Worm (Caenorhabditis elegans): ENCODE data around the gene Y53G8B.2.

Y53G8B.2 gene

ce11 chrIII:3103905-3104360, at the start of gene Y53G8B.2:
Gene Y53G8B.2 (minus strand): TSS chrIII:3103955.
- TF ChIP-seq pag-3 (tag; optimal IDR thresholded peaks at IDR 0.05; ENCODE audit: borderline replicate concordance) (no peak), hlh-8 (tag; optimal IDR thresholded peaks at IDR 0.05) (no peak), sox-4 (tag; optimal IDR thresholded peaks at IDR 0.05) (no peak), ceh-19 (GFP tag; optimal IDR thresholded peaks at IDR 0.05) (no peak), C38D4.7 (GFP tag; optimal IDR thresholded peaks at IDR 0.05) (no peak), sdc-2 (tag; optimal IDR thresholded peaks at IDR 0.05) (no peak), madf-2 (tag; optimal IDR thresholded peaks at IDR 0.05) (no peak), fkh-10 (GFP tag; optimal IDR thresholded peaks at IDR 0.05) (no peak), pax-1 (tag; optimal IDR thresholded peaks at IDR 0.05) (no peak)

- no peak for TF ChIP-seq nhr-11 (tag; optimal IDR thresholded peaks at IDR 0.05)
- TF ChIP-seq unc-3 (GFP tag; conservative IDR thresholded peaks at IDR 0.05) = no peak
- TF ChIP-seq unc-3 (tag; optimal IDR thresholded peaks at IDR 0.05) = no peak
- no peak for TF ChIP-seq ets-4 (tag; optimal IDR thresholded peaks at IDR 0.05)
- no peak for TF ChIP-seq unc-86 (tag; optimal IDR thresholded peaks at IDR 0.05)
- no peak for TF ChIP-seq ama-1 (optimal IDR thresholded peaks at IDR 0.05)
- TF ChIP-seq dmd-4 (tag; optimal IDR thresholded peaks at IDR 0.05; ENCODE audit: borderline replicate concordance) = no peak
- TF ChIP-seq ceh-45 (GFP tag; IDR thresholded peaks at IDR 0.05) = no peak
- TF ChIP-seq ceh-14 (tag; optimal IDR thresholded peaks at IDR 0.05) = no peak
- no peak for TF ChIP-seq pag-3 (tag; optimal IDR thresholded peaks at IDR 0.05; ENCODE audit: borderline replicate concordance)
- TF ChIP-seq ceh-18 (tag; optimal IDR thresholded peaks at IDR 0.05) = no peak
- no peak for TF ChIP-seq hlh-13 (GFP tag; optimal IDR thresholded peaks at IDR 0.05)
- TF ChIP-seq ceh-19 (GFP tag; optimal IDR thresholded peaks at IDR 0.05) = no peak
Measured at ce11 chrIII:3152848-3153247, 49.1 kb upstream of the Y53G8B.2 start, which contains the start of gene C44B11.6. Gene C44B11.6 (plus strand): TSS chrIII:3153148.

- TF ChIP-seq nhr-11 (tag; optimal IDR thresholded peaks at IDR 0.05) (no peak), ets-4 (tag; optimal IDR thresholded peaks at IDR 0.05) (no peak), hlh-30 (tag; optimal IDR thresholded peaks at IDR 0.05; ENCODE audit: insufficient read depth) (no peak), ceh-24 (tag; optimal IDR thresholded peaks at IDR 0.05) (no peak), dmd-4 (tag; optimal IDR thresholded peaks at IDR 0.05; ENCODE audit: borderline replicate concordance) (no peak), ahr-1 (tag; optimal IDR thresholded peaks at IDR 0.05) (no peak), K09A11.1 (tag; optimal IDR thresholded peaks at IDR 0.05; ENCODE audit: insufficient read depth) (no peak)
Measured at ce11 chrIII:3143657-3144056, 39.9 kb upstream of the Y53G8B.2 start, which contains the start of gene C44B11.4. Gene C44B11.4 (minus strand): TSS chrIII:3143757.

DNA sequence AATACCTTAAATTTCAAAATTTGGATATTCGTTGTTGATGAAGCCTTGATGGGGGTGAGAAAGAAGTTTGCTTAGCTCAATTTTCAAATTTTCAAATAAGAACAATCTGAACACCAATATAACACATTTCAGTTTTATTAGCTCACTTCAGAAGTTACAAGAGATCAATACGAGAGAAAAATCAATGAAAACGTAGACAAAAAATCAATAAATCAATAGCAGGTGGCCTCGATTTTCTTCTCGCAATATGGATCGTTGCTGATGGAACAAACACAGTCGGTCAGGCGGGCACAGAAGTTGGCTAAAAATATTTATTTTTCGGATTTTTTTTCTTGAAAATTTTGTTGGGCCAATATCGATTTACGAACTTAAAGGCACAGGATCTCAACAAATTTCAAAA, 38.3 kb upstream of the Y53G8B.2 start:
- TF ChIP-seq C38D4.7 (GFP tag; optimal IDR thresholded peaks at IDR 0.05) (no peak), ceh-30 (tag; optimal IDR thresholded peaks at IDR 0.05) (no peak), ceh-2 (tag; optimal IDR thresholded peaks at IDR 0.05) (no peak), syd-9 (tag; optimal IDR thresholded peaks at IDR 0.05) (no peak), ceh-31 (tag; optimal IDR thresholded peaks at IDR 0.05) (no peak), C08G9.2 (tag; optimal IDR thresholded peaks at IDR 0.05) (no peak), nhr-11 (tag; optimal IDR thresholded peaks at IDR 0.05) (no peak), pha-4 (tag; optimal IDR thresholded peaks at IDR 0.05) (no peak), unc-55 (GFP tag; optimal IDR thresholded peaks at IDR 0.05) (no peak), madf-2 (tag; optimal IDR thresholded peaks at IDR 0.05) (no peak), ets-4 (tag; optimal IDR thresholded peaks at IDR 0.05) (no peak), ceh-18 (tag; optimal IDR thresholded peaks at IDR 0.05) (no peak), odd-2 (tag; optimal IDR thresholded peaks at IDR 0.05) (no peak), tbx-2 (tag; optimal IDR thresholded peaks at IDR 0.05) (no peak)

- TF ChIP-seq lim-6 (tag; optimal IDR thresholded peaks at IDR 0.05) (no peak), ceh-34 (tag; optimal IDR thresholded peaks at IDR 0.05) (peak; percentile 99), ceh-19 (GFP tag; optimal IDR thresholded peaks at IDR 0.05) (peak; percentile 76)
Measured at ce11 chrIII:3140227-3140626, 36.5 kb upstream of the Y53G8B.2 start.

All from whole organism, late embryonic.